Fruit fly (Drosophila melanogaster): Measurements from ENCODE around the gene CG14551.

CG14551 gene

dm6 chr3R:26020244-26021171 lies 42.3 kb downstream of the CG14551 start (continued):
- TF ChIP-seq CG11085 (GFP tag; IDR thresholded peaks at IDR 0.05) (no peak), ato (GFP tag; IDR thresholded peaks at IDR 0.05; ENCODE audit: partially characterized antibody) (peak; percentile 31; the same call in 1 of the 2 replicates), CG18476 (GFP tag; optimal IDR thresholded peaks at IDR 0.05) (peak; percentile 10), HLHmδ (GFP tag; optimal IDR thresholded peaks at IDR 0.05) (peak; percentile 99), Sry-β (GFP tag; optimal IDR thresholded peaks at IDR 0.05) (peak; percentile 11), CG43689 (GFP tag; IDR thresholded peaks at IDR 0.05) (no peak), CG10209 (GFP tag; optimal IDR thresholded peaks at IDR 0.05) (peak; percentile 69), CG8359 (GFP tag; optimal IDR thresholded peaks at IDR 0.05; ENCODE audit: borderline replicate concordance) (peak; percentile 22), Dad (GFP tag; optimal IDR thresholded peaks at IDR 0.05) (no peak), zf30C (GFP tag; optimal IDR thresholded peaks at IDR 0.05) (peak; percentile 72), bcd (GFP tag; optimal IDR thresholded peaks at IDR 0.05) (peak; percentile 64), CG8924 (tag; optimal IDR thresholded peaks at IDR 0.05) (peak; percentile 48), CG17802 (tag; optimal IDR thresholded peaks at IDR 0.05) (peak; percentile 37), B-H1 (GFP tag; IDR thresholded peaks at IDR 0.05) (peak; percentile 47; the same call in 2 of the 3 replicates), CG6683 (GFP tag; optimal IDR thresholded peaks at IDR 0.05) (peak; percentile 38), croc (GFP tag; conservative IDR thresholded peaks at IDR 0.05) (peak; percentile 44; the same call in 2 of the 3 replicates), CG10462 (GFP tag; optimal IDR thresholded peaks at IDR 0.05) (peak; percentile 21), nerfin-1 (tag; optimal IDR thresholded peaks at IDR 0.05) (peak; percentile 44), CG17829 (tag; optimal IDR thresholded peaks at IDR 0.05) (peak; percentile 58), ftz-f1 (GFP tag; optimal IDR thresholded peaks at IDR 0.05) (peak; percentile 81), MTF-1 (GFP tag; optimal IDR thresholded peaks at IDR 0.05; ENCODE audit: borderline replicate concordance) (peak; percentile 46), Fer3 (tag; optimal IDR thresholded peaks at IDR 0.05) (peak; percentile 47), az2 (GFP tag; optimal IDR thresholded peaks at IDR 0.05) (peak; percentile 67), grau (tag; optimal IDR thresholded peaks at IDR 0.05) (peak; percentile 62), Meics (GFP tag; optimal IDR thresholded peaks at IDR 0.05) (peak; percentile 71), E2f1 (GFP tag; IDR thresholded peaks at IDR 0.05) (peak; percentile 62), pan (optimal IDR thresholded peaks at IDR 0.05) (no peak), pan (GFP tag; optimal IDR thresholded peaks at IDR 0.05 in 1 of 2, IDR thresholded peaks at IDR 0.05 in 1 of 2) (peak in 1 of 2 experiments; percentile 79), CG6254 (GFP tag; optimal IDR thresholded peaks at IDR 0.05) (peak; percentile 28), CG11723 (GFP tag; optimal IDR thresholded peaks at IDR 0.05) (peak; percentile 28), Spps (tag; optimal IDR thresholded peaks at IDR 0.05) (peak; percentile 59), CG30403 (GFP tag; optimal IDR thresholded peaks at IDR 0.05) (peak; percentile 74), gt (GFP tag; IDR thresholded peaks at IDR 0.05) (no peak), Hsf (GFP tag; optimal IDR thresholded peaks at IDR 0.05) (peak; percentile 22), Ravus (GFP tag; IDR thresholded peaks at IDR 0.05) (no peak), CG10267 (tag; optimal IDR thresholded peaks at IDR 0.05) (peak; percentile 67), CG1832 (GFP tag; optimal IDR thresholded peaks at IDR 0.05) (peak; percentile 43), fd96Cb (tag; optimal IDR thresholded peaks at IDR 0.05) (peak; percentile 77), CG31441 (GFP tag; IDR thresholded peaks at IDR 0.05) (peak; percentile 90), ATbp (GFP tag; optimal IDR thresholded peaks at IDR 0.05) (peak; percentile 72), CG31224 (GFP tag; IDR thresholded peaks at IDR 0.05) (0 out of 2 replicates have a peak, but pooled peaks have one; percentile 11), Nf-YA (GFP tag; IDR thresholded peaks at IDR 0.05) (peak; percentile 85), CG11504 (tag; optimal IDR thresholded peaks at IDR 0.05) (peak; percentile 84), CG8290 (GFP tag; optimal IDR thresholded peaks at IDR 0.05) (no peak), CG8290 (tag; optimal IDR thresholded peaks at IDR 0.05) (peak in 1 of 2 experiments; percentile 72), ssp (GFP tag; IDR thresholded peaks at IDR 0.05) (peak; percentile 31; the same call in 1 of the 2 replicates), lola (GFP tag; optimal IDR thresholded peaks at IDR 0.05) (peak in 1 of 3 experiments; percentile 70), Hr39 (optimal IDR thresholded peaks at IDR 0.05) (no peak)

All from whole organism, embryonic.